Worm (Caenorhabditis elegans) whole organism, late embryonic: ENCODE measurements around the gene C51E3.10.

Experiments
- ama-1 ChIP-seq: fragments of 150-350 bp; optimal IDR thresholded peaks from 2 replicates; lab custom pipeline; 2014
- dve-1 ChIP-seq: sonication (generic microtip); optimal IDR thresholded peaks from 2 replicates; lab custom pipeline; 2017; ENCODE audit warnings: antibody characterized with exemption, mild to moderate bottlenecking, missing genetic modification characterization, missing compliant biosample characterization
- fkh-10 ChIP-seq: fragments of 150-350 bp; optimal IDR thresholded peaks from 2 replicates; lab custom pipeline; 2014; ENCODE audit warnings: missing biosample characterization, missing genetic modification reagents, missing genetic modification characterization
- hlh-6 ChIP-seq: sonication (generic microtip); optimal IDR thresholded peaks from 2 replicates; lab custom pipeline; 2016; ENCODE audit warnings: missing genotype, missing genetic modification characterization, missing compliant biosample characterization
- nhr-11 ChIP-seq: fragments of 150-350 bp; optimal IDR thresholded peaks from 2 replicates; lab custom pipeline; 2014; ENCODE audit warnings: missing biosample characterization, missing genetic modification characterization
- pqm-1 ChIP-seq: sonication (generic microtip); optimal IDR thresholded peaks from 2 replicates; lab custom pipeline; 2016; ENCODE audit warnings: missing genetic modification characterization, missing compliant biosample characterization
- unc-86 ChIP-seq: sonication (generic microtip); optimal IDR thresholded peaks from 2 replicates; lab custom pipeline; 2016; ENCODE audit warnings: missing genetic modification characterization, missing compliant biosample characterization

ce11 chrV:10130195-10130594 is 30.7 kb downstream of the C51E3.10 start, which contains the start of gene aos-1:
- TF ChIP-seq dve-1 (tag; lab: Kevin White, UChicago) (no peak), fkh-10 (GFP tag; lab: Kevin White, UChicago) (no peak), ama-1 (no peak), nhr-11 (tag; lab: Kevin White, UChicago) (no peak), hlh-6 (tag; lab: Kevin White, UChicago) (no peak), pqm-1 (tag; lab: Kevin White, UChicago) (no peak), unc-86 (tag; lab: Kevin White, UChicago) (no peak)
